Worm (Caenorhabditis elegans): ENCODE measurements around the gene ZK632.10.

DNA sequence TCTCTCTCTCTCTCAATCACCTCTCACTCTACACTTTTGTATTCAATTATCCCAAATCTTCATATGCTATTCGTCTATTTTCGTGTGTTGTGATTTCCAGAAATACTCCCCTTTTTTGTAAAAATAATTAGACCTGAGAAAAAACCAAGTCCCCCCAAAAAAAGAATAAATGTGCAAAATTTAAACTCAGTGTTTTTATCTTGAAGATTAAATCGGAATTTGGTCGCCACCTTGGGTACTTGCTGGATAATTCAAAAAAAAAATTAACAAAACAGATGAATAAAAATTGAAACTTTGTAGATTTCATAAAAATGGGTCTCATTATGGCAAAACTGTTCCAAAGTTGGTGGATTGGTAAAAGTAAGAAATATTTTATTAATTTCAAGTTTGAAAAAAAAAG, 4.6 kb downstream of the ZK632.10 start, which contains the start of gene arl-5:
- TF ChIP-seq zag-1 (tag; optimal IDR thresholded peaks at IDR 0.05) (no peak), fkh-8 (tag; optimal IDR thresholded peaks at IDR 0.05) (no peak), lin-15B (tag; optimal IDR thresholded peaks at IDR 0.05) (no peak), nhr-28 (tag; optimal IDR thresholded peaks at IDR 0.05) (no peak), pqm-1 (tag; optimal IDR thresholded peaks at IDR 0.05) (no peak), efl-1 (optimal IDR thresholded peaks at IDR 0.05) (no peak), efl-1 (GFP tag; optimal IDR thresholded peaks at IDR 0.05 in 1 of 2) (no peak), pag-3 (tag; optimal IDR thresholded peaks at IDR 0.05; ENCODE audit: borderline replicate concordance, insufficient read depth) (no peak), blmp-1 (tag; optimal IDR thresholded peaks at IDR 0.05) (no peak), snpc-4 (tag; optimal IDR thresholded peaks at IDR 0.05) (no peak), elt-3 (tag; optimal IDR thresholded peaks at IDR 0.05) (no peak), lsy-2 (tag; optimal IDR thresholded peaks at IDR 0.05) (no peak), unc-86 (tag; optimal IDR thresholded peaks at IDR 0.05) (no peak), ama-1 (optimal IDR thresholded peaks at IDR 0.05) (no peak), mab-9 (GFP tag; IDR thresholded peaks at IDR 0.05) (no peak)
